Fruit fly (Drosophila melanogaster): ENCODE measurements around the gene CG6763.

The CG6763 gene

dm6 chr3R:23284256-23284655 is 454 bp downstream of the CG6763 start (continued):
- TF ChIP-seq CG32772 (GFP tag; IDR thresholded peaks at IDR 0.05) (no peak), her (GFP tag; optimal IDR thresholded peaks at IDR 0.05) (no peak), CG6683 (GFP tag; optimal IDR thresholded peaks at IDR 0.05) (no peak), dpn (GFP tag; optimal IDR thresholded peaks at IDR 0.05) (no peak), CG17186 (GFP tag; optimal IDR thresholded peaks at IDR 0.05) (no peak), zfh1 (GFP tag; IDR thresholded peaks at IDR 0.05) (no peak), CG10321 (GFP tag; IDR thresholded peaks at IDR 0.05) (no peak), Poxn (GFP tag; IDR thresholded peaks at IDR 0.05) (no peak), CG15479 (GFP tag; optimal IDR thresholded peaks at IDR 0.05) (no peak), CG3726 (GFP tag; IDR thresholded peaks at IDR 0.05) (no peak), Lpt (GFP tag; optimal IDR thresholded peaks at IDR 0.05) (no peak), CG5953 (GFP tag; IDR thresholded peaks at IDR 0.05) (no peak), Nf-YC (tag; optimal IDR thresholded peaks at IDR 0.05) (peak; percentile 31), grn (GFP tag; optimal IDR thresholded peaks at IDR 0.05) (no peak), Deaf1 (tag; optimal IDR thresholded peaks at IDR 0.05) (no peak), CG18619 (GFP tag; optimal IDR thresholded peaks at IDR 0.05) (peak; percentile 12), B-H2 (GFP tag; optimal IDR thresholded peaks at IDR 0.05) (peak; percentile 36), CG1529 (GFP tag; optimal IDR thresholded peaks at IDR 0.05) (no peak), NC2α (GFP tag; optimal IDR thresholded peaks at IDR 0.05) (no peak), bsh (GFP tag; optimal IDR thresholded peaks at IDR 0.05) (peak in 1 of 2 experiments; percentile 8), CG2129 (GFP tag; IDR thresholded peaks at IDR 0.05; ENCODE audit: partially characterized antibody) (no peak), B-H1 (GFP tag; IDR thresholded peaks at IDR 0.05) (no peak), CG4730 (GFP tag; IDR thresholded peaks at IDR 0.05) (no peak), Med (GFP tag) (peak; percentile 77), CG17328 (GFP tag; IDR thresholded peaks at IDR 0.05) (no peak), Atf-2 (GFP tag; optimal IDR thresholded peaks at IDR 0.05) (no peak), slp2 (GFP tag; optimal IDR thresholded peaks at IDR 0.05) (no peak), C15 (GFP tag; IDR thresholded peaks at IDR 0.05) (no peak), Drgx (GFP tag; IDR thresholded peaks at IDR 0.05) (no peak), CG10147 (GFP tag; optimal IDR thresholded peaks at IDR 0.05) (no peak), Dref (GFP tag; IDR thresholded peaks at IDR 0.05) (no peak), nerfin-1 (tag; optimal IDR thresholded peaks at IDR 0.05) (peak; percentile 26), Meics (GFP tag; optimal IDR thresholded peaks at IDR 0.05) (peak; percentile 40), shn (GFP tag; optimal IDR thresholded peaks at IDR 0.05) (no peak), PHDP (tag; optimal IDR thresholded peaks at IDR 0.05) (peak; percentile 63), Dfd (GFP tag; optimal IDR thresholded peaks at IDR 0.05) (no peak), CG4282 (GFP tag; optimal IDR thresholded peaks at IDR 0.05) (no peak), CG11085 (GFP tag; IDR thresholded peaks at IDR 0.05) (no peak), jigr1 (GFP tag; IDR thresholded peaks at IDR 0.05) (no peak), lab (GFP tag; optimal IDR thresholded peaks at IDR 0.05) (peak; percentile 68), CG8089 (GFP tag; optimal IDR thresholded peaks at IDR 0.05) (no peak), fd102C (GFP tag; optimal IDR thresholded peaks at IDR 0.05) (no peak), luna (GFP tag; optimal IDR thresholded peaks at IDR 0.05) (no peak), pan (optimal IDR thresholded peaks at IDR 0.05) (no peak), pan (GFP tag; optimal IDR thresholded peaks at IDR 0.05 in 1 of 2, IDR thresholded peaks at IDR 0.05 in 1 of 2) (peak in 1 of 2 experiments; percentile 40), onecut (GFP tag; IDR thresholded peaks at IDR 0.05) (no peak), repo (GFP tag; optimal IDR thresholded peaks at IDR 0.05) (no peak), CG2678 (tag; optimal IDR thresholded peaks at IDR 0.05) (peak; percentile 62), ken (GFP tag; IDR thresholded peaks at IDR 0.05) (no peak), stwl (tag; optimal IDR thresholded peaks at IDR 0.05) (no peak), ci (GFP tag; IDR thresholded peaks at IDR 0.05) (peak; percentile 32; the same call in 1 of the 3 replicates), Lhr (GFP tag; optimal IDR thresholded peaks at IDR 0.05) (no peak), Myb (GFP tag; optimal IDR thresholded peaks at IDR 0.05) (no peak)

Measured in whole organism, embryonic.